Worm (Caenorhabditis elegans): ENCODE data around the gene dim-1.

Gene dim-1

DNA sequence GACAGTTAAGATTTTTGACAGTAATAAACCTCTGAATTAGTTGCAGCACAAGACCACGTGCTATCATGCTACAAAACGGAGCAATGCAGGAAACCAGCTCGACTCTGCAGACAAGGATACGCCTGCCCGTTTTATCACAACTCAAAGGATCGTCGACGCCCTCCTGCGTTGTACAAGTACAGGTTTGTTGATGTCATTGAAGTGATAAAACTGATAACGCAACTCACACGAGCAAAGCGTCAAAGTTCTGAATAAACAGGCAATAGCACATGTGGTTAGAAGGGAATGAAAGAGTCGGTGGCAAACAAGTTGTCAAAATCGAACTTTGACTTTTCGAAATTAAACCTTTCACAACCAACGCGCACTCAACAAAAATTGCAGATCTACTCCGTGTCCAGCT is 35.3 kb downstream of the dim-1 start:
- TF ChIP-seq nhr-12 (tag; optimal IDR thresholded peaks at IDR 0.05) (no peak), nhr-77 (tag; optimal IDR thresholded peaks at IDR 0.05) (no peak), mep-1 (tag; optimal IDR thresholded peaks at IDR 0.05) (no peak), ztf-4 (tag; optimal IDR thresholded peaks at IDR 0.05) (no peak), mef-2 (tag; optimal IDR thresholded peaks at IDR 0.05) (no peak), mdl-1 (tag; optimal IDR thresholded peaks at IDR 0.05) (peak in 1 of 2 experiments; percentile 60), lin-13 (GFP tag; optimal IDR thresholded peaks at IDR 0.05) (no peak), nhr-71 (tag; optimal IDR thresholded peaks at IDR 0.05) (peak; percentile 4), jun-1 (tag; optimal IDR thresholded peaks at IDR 0.05) (peak; percentile 23), mab-9 (GFP tag; IDR thresholded peaks at IDR 0.05) (no peak), hpl-2 (GFP tag; optimal IDR thresholded peaks at IDR 0.05) (no peak), dpl-1 (GFP tag; optimal IDR thresholded peaks at IDR 0.05) (no peak), C34B4.2 (tag; optimal IDR thresholded peaks at IDR 0.05) (no peak), nhr-90 (tag; optimal IDR thresholded peaks at IDR 0.05; ENCODE audit: poor library complexity) (peak; percentile 6), hlh-17 (GFP tag; optimal IDR thresholded peaks at IDR 0.05; ENCODE audit: borderline replicate concordance) (no peak), pqm-1 (tag; optimal IDR thresholded peaks at IDR 0.05) (no peak), fkh-4 (tag; optimal IDR thresholded peaks at IDR 0.05; ENCODE audit: borderline replicate concordance) (no peak), unc-30 (tag; optimal IDR thresholded peaks at IDR 0.05) (no peak), nhr-76 (tag; optimal IDR thresholded peaks at IDR 0.05) (no peak), unc-130 (tag; optimal IDR thresholded peaks at IDR 0.05) (no peak), lsy-2 (tag; optimal IDR thresholded peaks at IDR 0.05) (no peak), fkh-8 (tag; optimal IDR thresholded peaks at IDR 0.05) (no peak), ztf-11 (tag; optimal IDR thresholded peaks at IDR 0.05) (no peak), skn-1 (tag; optimal IDR thresholded peaks at IDR 0.05) (no peak), egl-27 (tag; optimal IDR thresholded peaks at IDR 0.05) (no peak), lin-39 (tag; optimal IDR thresholded peaks at IDR 0.05) (no peak), xbp-1 (tag; optimal IDR thresholded peaks at IDR 0.05) (no peak), aha-1 (tag; optimal IDR thresholded peaks at IDR 0.05) (no peak), elt-2 (tag; optimal IDR thresholded peaks at IDR 0.05) (peak; percentile 80), dsc-1 (tag; optimal IDR thresholded peaks at IDR 0.05) (no peak), elt-3 (tag; optimal IDR thresholded peaks at IDR 0.05) (no peak), blmp-1 (tag; optimal IDR thresholded peaks at IDR 0.05) (no peak), irx-1 (tag; optimal IDR thresholded peaks at IDR 0.05) (no peak), nhr-28 (tag; optimal IDR thresholded peaks at IDR 0.05) (no peak), pax-3 (tag; optimal IDR thresholded peaks at IDR 0.05) (no peak), nhr-20 (tag; optimal IDR thresholded peaks at IDR 0.05) (no peak), swsn-7 (tag; optimal IDR thresholded peaks at IDR 0.05) (no peak), unc-62 (GFP tag; optimal IDR thresholded peaks at IDR 0.05) (no peak), lin-35 (GFP tag; optimal IDR thresholded peaks at IDR 0.05) (peak in 1 of 2 experiments; percentile 60), ceh-88 (GFP tag; IDR thresholded peaks at IDR 0.05) (no peak), zag-1 (tag; optimal IDR thresholded peaks at IDR 0.05) (no peak)

DNA sequence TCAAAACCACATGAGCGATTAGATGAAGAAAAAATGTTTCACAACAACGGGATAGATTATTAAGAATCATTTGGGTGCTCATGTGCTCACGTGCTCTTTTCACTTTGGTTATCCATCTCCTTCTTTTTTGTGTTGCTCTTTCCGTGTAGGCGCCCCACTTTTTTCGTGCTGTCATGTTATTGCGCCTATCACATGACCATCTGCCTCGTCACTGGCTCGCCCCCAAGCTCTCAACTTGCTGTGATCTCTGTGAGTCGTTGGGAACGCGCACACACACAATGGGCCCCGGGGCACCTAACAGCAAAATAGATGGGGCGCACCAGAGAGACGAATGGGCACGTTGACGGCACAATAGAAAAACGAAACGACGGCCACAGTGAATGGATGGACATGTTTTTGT is 36.4 kb downstream of the dim-1 start:
- TF ChIP-seq mef-2 (tag; optimal IDR thresholded peaks at IDR 0.05): no peak
- TF ChIP-seq grh-1 (GFP tag; IDR thresholded peaks at IDR 0.05): no peak
- TF ChIP-seq blmp-1 (tag; optimal IDR thresholded peaks at IDR 0.05): no peak
- peak; percentile 16; the same call in 1 of the 2 replicates for TF ChIP-seq isw-1 (GFP tag; IDR thresholded peaks at IDR 0.05)
- no peak for TF ChIP-seq hlh-4 (tag; optimal IDR thresholded peaks at IDR 0.05)
- TF ChIP-seq nhr-76 (tag; optimal IDR thresholded peaks at IDR 0.05): no peak
- TF ChIP-seq egl-27 (tag; optimal IDR thresholded peaks at IDR 0.05): no peak
- TF ChIP-seq lin-15B (tag; optimal IDR thresholded peaks at IDR 0.05): no peak
- TF ChIP-seq vab-15 (tag; optimal IDR thresholded peaks at IDR 0.05): no peak
- no peak for TF ChIP-seq efl-3 (GFP tag; optimal IDR thresholded peaks at IDR 0.05)
- peak; percentile 72 for TF ChIP-seq xbp-1 (tag; optimal IDR thresholded peaks at IDR 0.05)
- TF ChIP-seq zag-1 (tag; optimal IDR thresholded peaks at IDR 0.05): no peak
- peak; percentile 84 for TF ChIP-seq pax-3 (tag; optimal IDR thresholded peaks at IDR 0.05)
- peak; percentile 40 to 51 (median 50) for TF ChIP-seq ceh-82 (tag; optimal IDR thresholded peaks at IDR 0.05)
- no peak for TF ChIP-seq nhr-28 (tag; optimal IDR thresholded peaks at IDR 0.05)
- no peak for TF ChIP-seq Y116A8C.19 (tag; optimal IDR thresholded peaks at IDR 0.05; ENCODE audit: borderline replicate concordance)
- no peak for TF ChIP-seq pqm-1 (tag; optimal IDR thresholded peaks at IDR 0.05)
- peak; percentile 74 for TF ChIP-seq unc-130 (tag; optimal IDR thresholded peaks at IDR 0.05)
- TF ChIP-seq irx-1 (tag; optimal IDR thresholded peaks at IDR 0.05): peak; percentile 68
- no peak for TF ChIP-seq nhr-237 (tag; optimal IDR thresholded peaks at IDR 0.05)
- peak; percentile 39 for TF ChIP-seq elt-2 (tag; optimal IDR thresholded peaks at IDR 0.05)
- TF ChIP-seq ceh-90 (tag; optimal IDR thresholded peaks at IDR 0.05): peak; percentile 11
- peak; percentile 77 for TF ChIP-seq lin-39 (tag; optimal IDR thresholded peaks at IDR 0.05)
- peak; percentile 61 for TF ChIP-seq aha-1 (tag; optimal IDR thresholded peaks at IDR 0.05)
- peak; percentile 98 for TF ChIP-seq lin-14 (GFP tag; optimal IDR thresholded peaks at IDR 0.05)

All from whole organism, L1 larva.